Worm (Caenorhabditis elegans) whole organism, young adult: ENCODE measurements around the gene tag-243.

Source experiments
- B0035.1 ChIP-seq: sonication (generic microtip); optimal IDR thresholded peaks from 2 replicates; lab custom pipeline; 2016; ENCODE audit warnings: missing genetic modification characterization, mild to moderate bottlenecking, missing compliant biosample characterization, missing genotype, missing genetic modification reagents
- B0261.1 ChIP-seq: sonication (generic microtip); optimal IDR thresholded peaks from 2 replicates; lab custom pipeline; 2016; ENCODE audit warnings: mild to moderate bottlenecking, missing genetic modification characterization, moderate library complexity, missing compliant biosample characterization
- C17E4.6 ChIP-seq: fragments of 200-800 bp; sonication (Bioruptor generic); IDR thresholded peaks from 2 replicates; pipeline ENCODE4 v1.3.6; 2022; ENCODE audit warnings: missing genetic modification reagents, missing genetic modification characterization, missing compliant biosample characterization
- F37B4.10 ChIP-seq: fragments of 200-800 bp; sonication (Bioruptor generic); IDR thresholded peaks from 2 replicates; pipeline ENCODE4 v1.3.6; 2022; ENCODE audit warnings: missing genetic modification characterization, missing compliant biosample characterization
- F55B11.4 ChIP-seq: sonication (generic microtip); optimal IDR thresholded peaks from 2 replicates; lab custom pipeline; 2016; ENCODE audit warnings: missing compliant biosample characterization, missing genetic modification characterization, borderline replicate concordance; ENCODE audit not compliant: insufficient read depth
- K12H6.12 ChIP-seq: fragments of 200-800 bp; sonication (Bioruptor generic); optimal IDR thresholded peaks from 2 replicates; lab custom pipeline; 2018; ENCODE audit warnings: mild to moderate bottlenecking, missing genetic modification characterization, missing compliant biosample characterization
- T26A5.8 ChIP-seq: sonication (generic microtip); optimal IDR thresholded peaks from 2 replicates; lab custom pipeline; 2016; ENCODE audit warnings: missing genetic modification characterization, missing compliant biosample characterization
- Y53F4B.3 ChIP-seq: fragments of 200-800 bp; sonication (Bioruptor generic); IDR thresholded peaks from 2 replicates; pipeline ENCODE4 v1.3.6; 2022; ENCODE audit warnings: missing genetic modification reagents, missing genetic modification characterization, missing compliant biosample characterization
- ama-1 ChIP-seq, 3 experiments: fragments of 150-350 bp in 1 of 3; sonication (generic microtip) in 2 of 3; optimal IDR thresholded peaks; 2 replicates each; lab custom pipeline; 2014 to 2018; ENCODE audit warnings: missing biosample characterization in 2 of 3, missing genetic modification characterization in 2 of 3, missing genetic modification reagents in 2 of 3
- attf-3 ChIP-seq: fragments of 200-800 bp; sonication (Bioruptor generic); conservative IDR thresholded peaks from 2 replicates; pipeline ENCODE4 v1.3.6; 2022; ENCODE audit warnings: missing genetic modification reagents, missing genetic modification characterization, missing compliant biosample characterization
- bed-2 ChIP-seq: fragments of 200-800 bp; sonication (Bioruptor generic); IDR thresholded peaks from 2 replicates; pipeline ENCODE4 v1.3.6; 2022; ENCODE audit warnings: missing genetic modification reagents, missing genetic modification characterization, missing compliant biosample characterization
- cebp-1 ChIP-seq, 2 experiments: fragments of 200-800 bp in 1 of 2; sonication (Bioruptor generic) in 1 of 2; sonication (generic microtip) in 1 of 2; IDR thresholded peaks in 1 of 2; optimal IDR thresholded peaks in 1 of 2; 2 replicates each; pipeline versions ENCODE4 v1.3.6 to Lab custom; 2017 to 2022; ENCODE audit warnings: missing compliant biosample characterization in 2 of 2, missing genetic modification characterization in 2 of 2, mild to moderate bottlenecking in 1 of 2, missing genetic modification reagents in 1 of 2, moderate library complexity in 1 of 2
- ceh-91 ChIP-seq: fragments of 200-800 bp; sonication (Bioruptor generic); IDR thresholded peaks from 2 replicates; pipeline ENCODE4 v1.3.6; 2022; ENCODE audit warnings: missing genetic modification reagents, missing genetic modification characterization, missing compliant biosample characterization
- dox-1 ChIP-seq: fragments of 200-800 bp; sonication (Bioruptor generic); IDR thresholded peaks from 2 replicates; pipeline ENCODE4 v1.3.6; 2022; ENCODE audit warnings: missing genetic modification reagents, missing genetic modification characterization, missing compliant biosample characterization
- ekl-4 ChIP-seq: fragments of 200-800 bp; sonication (Bioruptor generic); IDR thresholded peaks from 2 replicates; pipeline ENCODE4 v1.3.6; 2022; ENCODE audit warnings: missing genetic modification reagents, missing genetic modification characterization, missing compliant biosample characterization
- hmg-1.2 ChIP-seq: fragments of 200-800 bp; sonication (Bioruptor generic); IDR thresholded peaks from 2 replicates; pipeline ENCODE4 v1.3.6; 2022; ENCODE audit warnings: missing genetic modification reagents, missing genetic modification characterization, missing compliant biosample characterization
- hmg-20 ChIP-seq: fragments of 200-800 bp; sonication (Bioruptor generic); IDR thresholded peaks from 2 replicates; pipeline ENCODE4 v1.3.6; 2022; ENCODE audit warnings: missing genetic modification reagents, missing genetic modification characterization, missing compliant biosample characterization
- hsf-1 ChIP-seq: fragments of 200-800 bp; sonication (Bioruptor generic); IDR thresholded peaks from 2 replicates; pipeline ENCODE4 v1.3.6; 2022; ENCODE audit warnings: missing genetic modification reagents, missing genetic modification characterization, missing compliant biosample characterization
- lag-1 ChIP-seq: fragments of 200-800 bp; sonication (Bioruptor generic); IDR thresholded peaks from 2 replicates; pipeline ENCODE4 v1.3.6; 2022; ENCODE audit warnings: missing genetic modification reagents, missing genetic modification characterization, missing compliant biosample characterization
- lsl-1 ChIP-seq: fragments of 200-800 bp; sonication (Bioruptor generic); optimal IDR thresholded peaks from 2 replicates; lab custom pipeline; 2018; ENCODE audit warnings: mild to moderate bottlenecking, missing genetic modification characterization, moderate library complexity, missing compliant biosample characterization
- madf-3 ChIP-seq: fragments of 200-800 bp; sonication (Bioruptor generic); IDR thresholded peaks from 2 replicates; pipeline ENCODE4 v1.3.6; 2022; ENCODE audit warnings: missing genetic modification reagents, missing genetic modification characterization, missing compliant biosample characterization
- madf-8 ChIP-seq: fragments of 200-800 bp; sonication (Bioruptor generic); conservative IDR thresholded peaks from 2 replicates; pipeline ENCODE4 v1.3.6; 2022; ENCODE audit warnings: missing genetic modification reagents, missing genetic modification characterization, missing compliant biosample characterization
- mcd-1 ChIP-seq: fragments of 200-800 bp; sonication (Bioruptor generic); IDR thresholded peaks from 2 replicates; pipeline ENCODE4 v1.3.6; 2022; ENCODE audit warnings: missing genetic modification reagents, missing genetic modification characterization, missing compliant biosample characterization
- nfyb-1 ChIP-seq: fragments of 200-800 bp; sonication (Bioruptor generic); IDR thresholded peaks from 2 replicates; pipeline ENCODE4 v1.3.6; 2022; ENCODE audit warnings: missing genetic modification reagents, missing genetic modification characterization, missing compliant biosample characterization
- nhr-179 ChIP-seq: sonication (generic microtip); optimal IDR thresholded peaks from 2 replicates; lab custom pipeline; 2016; ENCODE audit warnings: mild to moderate bottlenecking, missing genetic modification characterization, missing compliant biosample characterization
- nhr-80 ChIP-seq: sonication (generic microtip); optimal IDR thresholded peaks from 2 replicates; lab custom pipeline; 2016; ENCODE audit warnings: missing genetic modification characterization, missing compliant biosample characterization
- nhr-90 ChIP-seq: sonication (generic microtip); optimal IDR thresholded peaks from 2 replicates; lab custom pipeline; 2016; ENCODE audit warnings: missing genotype, mild to moderate bottlenecking, missing genetic modification characterization, missing compliant biosample characterization
- rec-8 ChIP-seq, 2 experiments: sonication (generic microtip); optimal IDR thresholded peaks; 2 replicates each; lab custom pipeline; 2016; ENCODE audit warnings: mild to moderate bottlenecking in 2 of 2, missing genetic modification characterization in 2 of 2, missing genetic modification reagents in 2 of 2, missing genotype in 2 of 2, missing biosample characterization in 1 of 2, missing compliant biosample characterization in 1 of 2, moderate library complexity in 1 of 2
- tbp1 ChIP-seq: fragments of 200-800 bp; sonication (Bioruptor generic); optimal IDR thresholded peaks from 2 replicates; lab custom pipeline; 2018; ENCODE audit warnings: mild to moderate bottlenecking, missing genetic modification characterization, missing compliant biosample characterization
- tbx-9 ChIP-seq: sonication (generic microtip); optimal IDR thresholded peaks from 2 replicates; lab custom pipeline; 2016; ENCODE audit warnings: borderline replicate concordance, missing genetic modification characterization, inconsistent platforms, missing compliant biosample characterization
- tlf-1 ChIP-seq: fragments of 200-800 bp; sonication (Bioruptor generic); optimal IDR thresholded peaks from 2 replicates; lab custom pipeline; 2018; ENCODE audit warnings: mild to moderate bottlenecking, missing genetic modification characterization, missing compliant biosample characterization
- zim-3 ChIP-seq: sonication (generic microtip); optimal IDR thresholded peaks from 2 replicates; lab custom pipeline; 2017; ENCODE audit warnings: mild to moderate bottlenecking, missing genetic modification characterization, moderate library complexity, missing compliant biosample characterization
- ztf-18 ChIP-seq: sonication (generic microtip); optimal IDR thresholded peaks from 2 replicates; lab custom pipeline; 2016; ENCODE audit warnings: missing genotype, mild to moderate bottlenecking, missing genetic modification characterization, missing compliant biosample characterization
- ztf-25 ChIP-seq: fragments of 200-800 bp; sonication (Bioruptor generic); IDR thresholded peaks from 2 replicates; pipeline ENCODE4 v1.3.6; 2022; ENCODE audit warnings: missing genetic modification reagents, missing genetic modification characterization, missing compliant biosample characterization
- ztf-28 ChIP-seq: fragments of 200-800 bp; sonication (Bioruptor generic); IDR thresholded peaks from 2 replicates; pipeline ENCODE4 v1.3.6; 2022; ENCODE audit warnings: missing genetic modification reagents, missing genetic modification characterization, missing compliant biosample characterization
- ztf-3 ChIP-seq: fragments of 200-800 bp; sonication (Bioruptor generic); optimal IDR thresholded peaks from 2 replicates; lab custom pipeline; 2018; ENCODE audit warnings: mild to moderate bottlenecking, missing genetic modification characterization, missing compliant biosample characterization

tag-243 gene

DNA sequence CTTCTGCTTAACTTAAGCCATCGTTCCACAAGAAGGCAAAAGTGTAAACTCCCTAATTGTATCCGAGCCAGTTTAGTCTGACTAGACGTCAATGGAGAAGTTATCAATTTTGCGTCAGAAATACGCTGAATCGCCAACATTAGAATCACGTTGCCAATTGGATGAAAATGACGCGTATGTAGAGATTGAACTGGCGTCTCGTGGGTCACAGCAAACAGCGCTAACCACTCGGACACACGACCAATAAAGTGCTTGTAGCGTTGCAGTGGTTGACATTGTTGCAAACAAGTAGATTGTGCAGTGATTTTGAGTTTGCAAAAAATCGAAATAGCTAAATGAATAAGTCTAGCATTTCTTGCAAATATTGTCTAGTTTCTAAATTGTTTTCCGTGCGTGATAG, 1.3 kb upstream of the tag-243 start (continued):
- TF ChIP-seq madf-3 (GFP tag; lab: Robert Waterston, UW) (no peak), tbp1 (GFP tag; lab: Kevin White, UChicago) (peak; percentile 98), ztf-28 (GFP tag; lab: Robert Waterston, UW) (peak; percentile 91), T26A5.8 (tag; lab: Kevin White, UChicago) (peak; percentile 79), tlf-1 (GFP tag; lab: Kevin White, UChicago) (peak; percentile 71), lag-1 (no peak), madf-8 (peak; percentile 41; the same call in 1 of the 2 replicates), hmg-1.2 (GFP tag; lab: Robert Waterston, UW) (peak; percentile 71), rec-8 (tag; optimal IDR thresholded peaks at IDR 0.05; lab: Kevin White, UChicago) (peak; percentile 78 to 96), zim-3 (tag; lab: Kevin White, UChicago) (peak; percentile 94), nhr-179 (no peak), mcd-1 (GFP tag; lab: Robert Waterston, UW) (no peak), nhr-90 (peak; percentile 98), hsf-1 (GFP tag; lab: Robert Waterston, UW) (peak; percentile 59; the same call in 1 of the 2 replicates), B0261.1 (tag; lab: Kevin White, UChicago) (peak; percentile 94), dox-1 (peak; percentile 87), ztf-18 (tag; lab: Kevin White, UChicago) (peak; percentile 89), attf-3 (GFP tag; lab: Robert Waterston, UW) (0 out of 2 replicates have a peak, but pooled peaks have one; percentile 26), tbx-9 (tag; lab: Kevin White, UChicago) (peak; percentile 45), F55B11.4 (tag; lab: Kevin White, UChicago) (no peak), ekl-4 (GFP tag; lab: Robert Waterston, UW) (peak; percentile 81), B0035.1 (tag; lab: Kevin White, UChicago) (peak; percentile 17), hmg-20 (GFP tag; lab: Robert Waterston, UW) (0 out of 2 replicates have a peak, but pooled peaks have one; percentile 59), K12H6.12 (tag; lab: Kevin White, UChicago) (peak; percentile 61), C17E4.6 (GFP tag; lab: Robert Waterston, UW) (no peak), cebp-1 (GFP tag; IDR thresholded peaks at IDR 0.05; lab: Robert Waterston, UW) (peak; percentile 50; the same call in 1 of the 2 replicates), cebp-1 (tag; optimal IDR thresholded peaks at IDR 0.05; lab: Kevin White, UChicago) (no peak), ama-1 (optimal IDR thresholded peaks at IDR 0.05; lab: Kevin White, UChicago) (no peak), ama-1 (GFP tag; optimal IDR thresholded peaks at IDR 0.05; lab: Kevin White, UChicago) (peak; percentile 87 to 95), ztf-25 (GFP tag; lab: Robert Waterston, UW) (peak; percentile 88; the same call in 1 of the 2 replicates), lsl-1 (GFP tag; lab: Kevin White, UChicago) (peak; percentile 67), Y53F4B.3 (GFP tag; lab: Robert Waterston, UW) (peak; percentile 74; the same call in 1 of the 2 replicates)

DNA sequence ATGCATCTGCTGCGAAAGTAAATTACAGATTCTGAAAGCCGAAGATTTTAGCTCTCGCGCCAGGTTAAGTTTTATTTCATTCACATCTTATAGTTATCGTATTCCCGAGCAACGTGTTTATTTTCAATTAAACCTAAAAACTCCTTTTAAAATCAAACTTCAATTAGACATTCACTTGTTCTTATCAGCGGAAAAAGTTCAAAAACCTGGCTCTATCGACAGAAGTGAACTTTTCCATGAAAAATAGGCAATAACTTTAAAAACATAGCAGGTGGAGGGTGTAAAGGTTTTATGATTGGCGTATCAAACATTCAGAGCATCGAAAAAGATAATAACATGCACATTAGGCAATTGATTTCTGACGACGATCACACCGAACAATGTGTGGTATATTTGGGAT, 709 bp upstream of the tag-243 start, which contains the start of gene ppat-1:
Gene ppat-1 (plus strand): TSS at position 316 of the 400 bp plus-strand sequence.
- TF ChIP-seq B0261.1 (tag; lab: Kevin White, UChicago): no peak
- no peak for TF ChIP-seq nfyb-1 (GFP tag; lab: Robert Waterston, UW)
- TF ChIP-seq ztf-3 (GFP tag; lab: Kevin White, UChicago): no peak
- no peak for TF ChIP-seq ceh-91
- TF ChIP-seq bed-2 (GFP tag; lab: Robert Waterston, UW): no peak
- peak; percentile 51 for TF ChIP-seq nhr-80
- TF ChIP-seq lag-1: no peak
- no peak for TF ChIP-seq F37B4.10 (GFP tag; lab: Robert Waterston, UW)
